Fruit fly (Drosophila melanogaster) whole organism, prepupa: Measurements from ENCODE around the gene upd2.

Experiments
- CG3919 ChIP-seq: fragments of 200-800 bp; sonication (Bioruptor generic); optimal IDR thresholded peaks from 3 replicates; lab custom pipeline; 2016; ENCODE audit warnings: missing biosample characterization, missing genetic modification characterization
- Smox ChIP-seq: fragments of 200-800 bp; sonication (Bioruptor generic); optimal IDR thresholded peaks from 3 replicates; lab custom pipeline; 2016; ENCODE audit warnings: missing biosample characterization, missing genetic modification characterization
- Sox102F ChIP-seq: fragments of 200-800 bp; sonication (Bioruptor generic); optimal IDR thresholded peaks from 2 replicates; lab custom pipeline; 2016; ENCODE audit warnings: missing biosample characterization, mild to moderate bottlenecking, missing genetic modification characterization
- lz ChIP-seq: fragments of 200-800 bp; sonication (Bioruptor generic); optimal IDR thresholded peaks from 3 replicates; lab custom pipeline; 2016; ENCODE audit warnings: missing biosample characterization, missing genetic modification characterization

DNA sequence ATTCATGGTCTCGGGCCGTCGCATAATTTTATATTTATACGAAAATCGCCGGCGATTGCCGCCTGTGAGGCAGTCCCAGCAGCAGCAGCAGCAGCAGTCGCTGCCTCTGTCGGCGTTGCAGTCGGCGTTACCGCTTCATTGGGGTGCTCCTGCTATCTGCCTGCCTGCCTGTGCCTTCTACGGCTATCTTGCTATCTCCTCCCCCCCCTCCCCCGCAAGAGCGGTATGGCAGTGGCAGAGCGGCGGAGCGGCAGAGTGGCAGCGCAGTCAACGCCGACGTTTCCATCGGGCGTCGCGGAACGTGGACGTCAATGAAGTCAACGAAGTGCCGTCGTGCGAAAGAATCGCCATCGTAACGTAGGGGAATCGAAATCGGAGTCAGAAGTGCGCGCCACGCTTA is 2.1 kb upstream of the upd2 start:
- TF ChIP-seq CG3919 (GFP tag; lab: Kevin White, UChicago) (no peak), Smox (GFP tag; lab: Kevin White, UChicago) (no peak), Sox102F (GFP tag; lab: Kevin White, UChicago) (no peak), lz (GFP tag; lab: Kevin White, UChicago) (no peak)
